Worm (Caenorhabditis elegans) whole organism, L3 larva: ENCODE data around the gene Y94H6A.5.
"Not testable (repeated sequence)": the region's sequence is repeated elsewhere in the genome, so short reads cannot be mapped to it uniquely, and the experiment has no call there.

Experiments used
- R02D3.7 ChIP-seq: fragments of 150-350 bp; optimal IDR thresholded peaks from 2 replicates; lab custom pipeline; 2014; ENCODE audit warnings: missing biosample characterization, missing genetic modification characterization
- ZK546.5 ChIP-seq: sonication (generic microtip); optimal IDR thresholded peaks from 2 replicates; lab custom pipeline; 2017; ENCODE audit warnings: missing biosample characterization, missing genetic modification characterization
- aly-2 ChIP-seq: fragments of 150-350 bp; optimal IDR thresholded peaks from 2 replicates; lab custom pipeline; 2014; ENCODE audit warnings: missing biosample characterization, missing genetic modification characterization
- ama-1 ChIP-seq: fragments of 150-350 bp; optimal IDR thresholded peaks from 2 replicates; lab custom pipeline; 2018
- ceh-28 ChIP-seq: fragments of 150-350 bp; optimal IDR thresholded peaks from 2 replicates; lab custom pipeline; 2014; ENCODE audit warnings: missing biosample characterization, missing genetic modification reagents, missing genetic modification characterization
- ceh-82 ChIP-seq: fragments of 150-350 bp; optimal IDR thresholded peaks from 2 replicates; lab custom pipeline; 2014; ENCODE audit warnings: missing biosample characterization, missing genetic modification characterization
- ceh-9 ChIP-seq: sonication (generic microtip); optimal IDR thresholded peaks from 2 replicates; lab custom pipeline; 2018; ENCODE audit warnings: missing biosample characterization, missing genetic modification characterization
- daf-12 ChIP-seq: fragments of 150-350 bp; optimal IDR thresholded peaks from 2 replicates; lab custom pipeline; 2014; ENCODE audit warnings: missing biosample characterization, missing genetic modification reagents, missing genetic modification characterization
- egl-5 ChIP-seq: fragments of 150-350 bp; optimal IDR thresholded peaks from 2 replicates; lab custom pipeline; 2017; ENCODE audit warnings: missing biosample characterization, missing genetic modification reagents, missing genetic modification characterization, inconsistent platforms
- elt-2 ChIP-seq: sonication (generic microtip); optimal IDR thresholded peaks from 2 replicates; lab custom pipeline; 2016; ENCODE audit warnings: missing genetic modification reagents, mild to moderate bottlenecking, missing genetic modification characterization, missing compliant biosample characterization
- fkh-10 ChIP-seq: sonication (generic microtip); optimal IDR thresholded peaks from 2 replicates; lab custom pipeline; 2017; ENCODE audit warnings: missing biosample characterization, missing genetic modification reagents, missing genetic modification characterization
- hmg-11 ChIP-seq: sonication (generic microtip); optimal IDR thresholded peaks from 2 replicates; lab custom pipeline; 2016; ENCODE audit warnings: missing genetic modification characterization, missing compliant biosample characterization
- jun-1 ChIP-seq: fragments of 150-350 bp; optimal IDR thresholded peaks from 2 replicates; lab custom pipeline; 2014; ENCODE audit warnings: missing biosample characterization, missing genetic modification reagents, missing genetic modification characterization
- lin-15B ChIP-seq: fragments of 150-350 bp; optimal IDR thresholded peaks from 2 replicates; lab custom pipeline; 2014; ENCODE audit warnings: missing biosample characterization, missing genetic modification characterization
- lin-39 ChIP-seq: fragments of 150-350 bp; optimal IDR thresholded peaks from 2 replicates; lab custom pipeline; 2018; ENCODE audit warnings: missing biosample characterization, missing genetic modification reagents, missing genetic modification characterization
- lsy-12 ChIP-seq: sonication (generic microtip); optimal IDR thresholded peaks from 2 replicates; lab custom pipeline; 2016; ENCODE audit warnings: mild to moderate bottlenecking, missing genetic modification characterization, missing compliant biosample characterization
- mdl-1 ChIP-seq: fragments of 150-350 bp; optimal IDR thresholded peaks from 2 replicates; lab custom pipeline; 2014; ENCODE audit warnings: missing biosample characterization, missing genetic modification characterization
- nfya-1 ChIP-seq: sonication (generic microtip); optimal IDR thresholded peaks from 2 replicates; lab custom pipeline; 2017; ENCODE audit warnings: missing genetic modification characterization, mild to moderate bottlenecking, missing compliant biosample characterization, antibody characterized with exemption, moderate library complexity; ENCODE audit not compliant: insufficient read depth
- nhr-11 ChIP-seq: fragments of 150-350 bp; optimal IDR thresholded peaks from 2 replicates; lab custom pipeline; 2014; ENCODE audit warnings: missing biosample characterization, missing genetic modification characterization
- nhr-12 ChIP-seq: fragments of 150-350 bp; optimal IDR thresholded peaks from 2 replicates; lab custom pipeline; 2014; ENCODE audit warnings: missing biosample characterization, missing genetic modification characterization
- nhr-23 ChIP-seq: fragments of 150-350 bp; optimal IDR thresholded peaks from 2 replicates; lab custom pipeline; 2014; ENCODE audit warnings: missing biosample characterization, missing genetic modification reagents, missing genetic modification characterization
- nhr-237 ChIP-seq: fragments of 150-350 bp; optimal IDR thresholded peaks from 2 replicates; lab custom pipeline; 2014; ENCODE audit warnings: missing biosample characterization, missing genetic modification characterization
- nhr-25 ChIP-seq: sonication (generic microtip); optimal IDR thresholded peaks from 2 replicates; lab custom pipeline; 2017; ENCODE audit warnings: missing biosample characterization, missing genetic modification characterization
- nhr-28 ChIP-seq: fragments of 150-350 bp; optimal IDR thresholded peaks from 2 replicates; lab custom pipeline; 2014; ENCODE audit warnings: missing biosample characterization, missing genetic modification characterization
- nhr-43 ChIP-seq: sonication (generic microtip); optimal IDR thresholded peaks from 2 replicates; lab custom pipeline; 2016; ENCODE audit warnings: mild to moderate bottlenecking, missing genetic modification characterization, missing compliant biosample characterization; ENCODE audit not compliant: poor library complexity, severe bottlenecking
- nhr-76 ChIP-seq: fragments of 150-350 bp; sonication (generic microtip); optimal IDR thresholded peaks from 5 replicates; lab custom pipeline; 2014; ENCODE audit warnings: missing biosample characterization, missing genetic modification characterization
- pha-4 ChIP-seq: fragments of 150-350 bp; optimal IDR thresholded peaks from 2 replicates; lab custom pipeline; 2014; ENCODE audit warnings: missing biosample characterization, missing genetic modification reagents, missing genetic modification characterization
- pqm-1 ChIP-seq: fragments of 150-350 bp; optimal IDR thresholded peaks from 2 replicates; lab custom pipeline; 2017; ENCODE audit warnings: missing biosample characterization, missing genetic modification characterization, inconsistent platforms
- skn-1 ChIP-seq: fragments of 150-350 bp; optimal IDR thresholded peaks from 2 replicates; lab custom pipeline; 2014; ENCODE audit warnings: missing biosample characterization, missing genetic modification characterization
- snpc-4 ChIP-seq: fragments of 150-350 bp; optimal IDR thresholded peaks from 2 replicates; lab custom pipeline; 2014; ENCODE audit warnings: missing biosample characterization, missing genetic modification characterization
- tbx-2 ChIP-seq: sonication (generic microtip); optimal IDR thresholded peaks from 2 replicates; lab custom pipeline; 2016; ENCODE audit warnings: mild to moderate bottlenecking, missing genetic modification characterization, missing compliant biosample characterization
- unc-39 ChIP-seq: sonication (generic microtip); optimal IDR thresholded peaks from 4 replicates; lab custom pipeline; 2017; ENCODE audit warnings: missing biosample characterization, missing genetic modification characterization
- unc-62 ChIP-seq: fragments of 150-350 bp; sonication (generic microtip); optimal IDR thresholded peaks from 4 replicates; lab custom pipeline; 2014; ENCODE audit warnings: missing biosample characterization, missing genetic modification reagents, missing genetic modification characterization

The Y94H6A.5 gene

ce11 chrIV:2736575-2736974, 32.8 kb upstream of the Y94H6A.5 start:
- TF ChIP-seq fkh-10 (GFP tag; lab: Kevin White, UChicago) (no peak), ceh-28 (tag; lab: Kevin White, UChicago) (peak; percentile 54)

ce11 chrIV:2734675-2735074, 30.9 kb upstream of the Y94H6A.5 start:
- TF ChIP-seq lsy-12 (tag; lab: Kevin White, UChicago) = no peak
- no peak for TF ChIP-seq ama-1
- no peak for TF ChIP-seq nhr-12 (tag; lab: Kevin White, UChicago)
- TF ChIP-seq unc-62 (GFP tag; lab: Kevin White, UChicago) = no peak
- no peak for TF ChIP-seq hmg-11 (tag; lab: Kevin White, UChicago)
- no peak for TF ChIP-seq nhr-237 (tag; lab: Kevin White, UChicago)
- TF ChIP-seq nhr-11 (tag; lab: Kevin White, UChicago) = peak; percentile 32

- TF ChIP-seq ceh-82 (tag; lab: Kevin White, UChicago) = no peak
- TF ChIP-seq elt-2 (tag; lab: Kevin White, UChicago) = peak; percentile 19
- TF ChIP-seq, all 47 proteins: peak for 1
Measured at ce11 chrIV:2729957-2730356, 26.2 kb upstream of the Y94H6A.5 start, which contains the start of gene Y94H6A.2. Gene Y94H6A.2, plus strand, starts transcription at chrIV:2730292.

ce11 chrIV:2725784-2726183, 22.0 kb upstream of the Y94H6A.5 start, which contains the start of gene ubxn-2:
Gene ubxn-2, minus strand, starts transcription at chrIV:2725819.
- TF ChIP-seq fkh-10 (GFP tag; lab: Kevin White, UChicago) = peak; percentile 50
- no peak for TF ChIP-seq ceh-9
- peak; percentile 52 for TF ChIP-seq tbx-2 (tag; lab: Kevin White, UChicago)
- peak; percentile 74 for TF ChIP-seq lin-39 (tag; lab: Kevin White, UChicago)
- TF ChIP-seq unc-39 (tag; lab: Kevin White, UChicago) = no peak
- TF ChIP-seq pha-4 (tag; lab: Kevin White, UChicago) = peak; percentile 84
- peak; percentile 66 for TF ChIP-seq nhr-43 (tag; lab: Kevin White, UChicago)
- TF ChIP-seq egl-5 (tag; lab: Kevin White, UChicago) = peak; percentile 24
- TF ChIP-seq nhr-25 (tag; lab: Kevin White, UChicago) = peak; percentile 59
- peak; percentile 35 for TF ChIP-seq ama-1
- TF ChIP-seq daf-12 = no peak
- TF ChIP-seq snpc-4 (tag; lab: Kevin White, UChicago) = peak; percentile 70
- TF ChIP-seq R02D3.7 = peak; percentile 43
- TF ChIP-seq hmg-11 (tag; lab: Kevin White, UChicago) = peak; percentile 92
- TF ChIP-seq lin-15B (tag; lab: Kevin White, UChicago) = peak; percentile 77
- TF ChIP-seq elt-2 (tag; lab: Kevin White, UChicago) = peak; percentile 50
- peak; percentile 23 for TF ChIP-seq jun-1
- TF ChIP-seq pqm-1 = peak; percentile 30
- TF ChIP-seq nhr-28 (tag; lab: Kevin White, UChicago) = no peak
- peak; percentile 69 for TF ChIP-seq nhr-23 (tag; lab: Kevin White, UChicago)
- peak; percentile 51 for TF ChIP-seq ceh-28 (tag; lab: Kevin White, UChicago)
- TF ChIP-seq nfya-1 (tag; lab: Kevin White, UChicago) = peak; percentile 68
- TF ChIP-seq skn-1 (tag; lab: Kevin White, UChicago) = peak; percentile 74
- TF ChIP-seq mdl-1 (tag; lab: Kevin White, UChicago) = no peak

ce11 chrIV:2719734-2720133, 16.0 kb upstream of the Y94H6A.5 start, which contains the start of gene ndua-12:
Gene ndua-12, minus strand, starts transcription at chrIV:2719834.
- TF ChIP-seq egl-5, nhr-76, nhr-28 (tag; lab: Kevin White, UChicago): not testable (repeated sequence)

- not testable (repeated sequence) for TF ChIP-seq ZK546.5 (tag; lab: Kevin White, UChicago); tbx-2 (tag; lab: Kevin White, UChicago); aly-2
Measured at ce11 chrIV:2716474-2716873, 12.7 kb upstream of the Y94H6A.5 start, which contains the start of gene Y94H6A.7. Gene Y94H6A.7, minus strand, starts transcription at chrIV:2716574.
